Fruit fly (Drosophila melanogaster): ENCODE data around the gene TfIIB.

TfIIB gene

DNA sequence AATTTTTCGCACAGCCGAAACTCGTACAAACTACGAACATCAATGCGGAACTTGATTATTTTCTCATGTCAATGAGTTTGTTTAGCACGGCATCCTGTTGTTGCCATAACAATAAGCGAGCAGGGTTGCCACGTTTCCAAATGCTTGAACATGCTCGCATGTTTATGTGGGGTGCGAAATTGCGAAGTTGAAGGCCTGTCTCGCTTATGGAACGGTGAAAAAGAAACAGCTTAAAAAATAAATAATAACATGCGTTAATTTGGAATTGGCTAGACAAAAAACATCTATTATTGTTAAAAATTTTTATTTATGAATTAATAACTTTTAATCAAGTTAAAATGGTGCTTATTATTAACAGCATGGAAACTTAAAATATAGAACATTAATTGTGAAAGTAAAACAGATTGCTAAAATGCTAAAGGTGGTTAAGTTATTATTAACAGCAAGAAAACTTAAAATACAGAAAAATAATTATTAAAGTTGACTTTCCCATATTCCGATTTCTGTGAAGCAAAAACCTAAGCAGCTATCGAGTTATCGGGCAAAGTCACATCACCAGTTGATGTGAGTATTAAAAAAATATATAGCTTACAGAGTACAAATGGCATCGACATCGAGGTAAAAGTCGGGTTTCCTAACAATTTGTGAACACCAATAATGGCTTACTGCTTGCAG is at the start of gene TfIIB, which contains the start of gene Bug22 (continued):
- TF ChIP-seq cato (GFP tag; optimal IDR thresholded peaks at IDR 0.05; ENCODE audit: borderline replicate concordance) (peak; percentile 33), repo (GFP tag; optimal IDR thresholded peaks at IDR 0.05) (no peak), CG11504 (tag; optimal IDR thresholded peaks at IDR 0.05) (no peak), Meics (GFP tag; optimal IDR thresholded peaks at IDR 0.05) (peak; percentile 74), nom (GFP tag; optimal IDR thresholded peaks at IDR 0.05) (peak; percentile 62), trh (GFP tag; optimal IDR thresholded peaks at IDR 0.05) (peak; percentile 24), gsb (GFP tag; IDR thresholded peaks at IDR 0.05) (0 out of 2 replicates have a peak, but pooled peaks have one; percentile 30), BEAF-32 (GFP tag; optimal IDR thresholded peaks at IDR 0.05) (peak; percentile 47), Deaf1 (tag; optimal IDR thresholded peaks at IDR 0.05) (no peak), HLHmδ (GFP tag; optimal IDR thresholded peaks at IDR 0.05) (peak; percentile 30), CG32767 (GFP tag; IDR thresholded peaks at IDR 0.05) (no peak), ato (GFP tag; IDR thresholded peaks at IDR 0.05; ENCODE audit: partially characterized antibody) (no peak), CrebB (tag; optimal IDR thresholded peaks at IDR 0.05) (peak; percentile 14), Tbp (GFP tag; optimal IDR thresholded peaks at IDR 0.05) (no peak), CG6689 (GFP tag; IDR thresholded peaks at IDR 0.05) (peak; percentile 85), grau (tag; optimal IDR thresholded peaks at IDR 0.05) (peak; percentile 73), scrt (GFP tag; optimal IDR thresholded peaks at IDR 0.05) (peak; percentile 48), Sry-δ (GFP tag; optimal IDR thresholded peaks at IDR 0.05) (peak; percentile 74), row (GFP tag; IDR thresholded peaks at IDR 0.05) (peak; percentile 91), rib (GFP tag; IDR thresholded peaks at IDR 0.05) (peak; percentile 79), danr (GFP tag; IDR thresholded peaks at IDR 0.05) (no peak), CG13624 (GFP tag; optimal IDR thresholded peaks at IDR 0.05) (peak; percentile 62), gro (GFP tag; optimal IDR thresholded peaks at IDR 0.05) (peak; percentile 19), Side (GFP tag; optimal IDR thresholded peaks at IDR 0.05) (peak; percentile 37), Bteb2 (GFP tag; optimal IDR thresholded peaks at IDR 0.05) (peak; percentile 46), CG32532 (GFP tag; IDR thresholded peaks at IDR 0.05) (peak; percentile 74), Taf1 (GFP tag; IDR thresholded peaks at IDR 0.05) (peak; percentile 50; the same call in 1 of the 2 replicates), CG12744 (GFP tag; optimal IDR thresholded peaks at IDR 0.05) (peak; percentile 26), CG1603 (tag; optimal IDR thresholded peaks at IDR 0.05) (peak; percentile 99), Jarid2 (GFP tag; optimal IDR thresholded peaks at IDR 0.05) (no peak), CG11456 (GFP tag; IDR thresholded peaks at IDR 0.05) (peak; percentile 90), pros (GFP tag; optimal IDR thresholded peaks at IDR 0.05) (no peak), tgo (GFP tag; IDR thresholded peaks at IDR 0.05) (peak; percentile 74), CG16863 (GFP tag; optimal IDR thresholded peaks at IDR 0.05) (peak; percentile 35), D19B (GFP tag; optimal IDR thresholded peaks at IDR 0.05) (no peak), CG14710 (tag; optimal IDR thresholded peaks at IDR 0.05) (peak; percentile 79), crp (GFP tag; optimal IDR thresholded peaks at IDR 0.05) (peak in 1 of 2 experiments; percentile 38), eyg (GFP tag; optimal IDR thresholded peaks at IDR 0.05) (no peak), CG33213 (GFP tag; optimal IDR thresholded peaks at IDR 0.05) (peak; percentile 35), Aef1 (GFP tag; IDR thresholded peaks at IDR 0.05) (peak; percentile 66; the same call in 2 of the 3 replicates), slp2 (GFP tag; optimal IDR thresholded peaks at IDR 0.05) (peak; percentile 57), knrl (GFP tag; IDR thresholded peaks at IDR 0.05; ENCODE audit: partially characterized antibody) (no peak), onecut (GFP tag; IDR thresholded peaks at IDR 0.05) (peak; percentile 63), sens-2 (GFP tag; IDR thresholded peaks at IDR 0.05) (no peak), CG15514 (GFP tag; optimal IDR thresholded peaks at IDR 0.05) (peak; percentile 71), CG1647 (GFP tag; optimal IDR thresholded peaks at IDR 0.05) (peak; percentile 47), Bgb (GFP tag; IDR thresholded peaks at IDR 0.05; ENCODE audit: partially characterized antibody) (peak; percentile 19; the same call in 1 of the 2 replicates), jing (GFP tag; optimal IDR thresholded peaks at IDR 0.05) (no peak), Hmx (GFP tag; optimal IDR thresholded peaks at IDR 0.05) (peak; percentile 26), NK7.1 (GFP tag; optimal IDR thresholded peaks at IDR 0.05) (no peak)
